Fruit fly (Drosophila melanogaster): ENCODE measurements around the gene CG10097.
A peak's percentile ranks its signal among the peaks of the same experiment; 100 is the strongest.

Gene CG10097

dm6 chr3R:12439401-12440143 lies 43.8 kb upstream of the CG10097 start, which contains the start of gene Desat1 (continued):
- no peak for TF ChIP-seq CG31365 (tag; optimal IDR thresholded peaks at IDR 0.05)
- TF ChIP-seq Max (GFP tag; optimal IDR thresholded peaks at IDR 0.05), result no peak
- peak; percentile 98 for TF ChIP-seq Kr (GFP tag; optimal IDR thresholded peaks at IDR 0.05)
- TF ChIP-seq az2 (GFP tag; optimal IDR thresholded peaks at IDR 0.05), result no peak
- TF ChIP-seq tup (GFP tag; optimal IDR thresholded peaks at IDR 0.05), result no peak
- TF ChIP-seq CG13287 (GFP tag; IDR thresholded peaks at IDR 0.05; ENCODE audit: partially characterized antibody), result peak; percentile 94
- peak; percentile 82 for TF ChIP-seq exex (tag; optimal IDR thresholded peaks at IDR 0.05)
- TF ChIP-seq gfzf (GFP tag; optimal IDR thresholded peaks at IDR 0.05), result peak; percentile 34
- no peak for TF ChIP-seq ATbp (GFP tag; optimal IDR thresholded peaks at IDR 0.05)
- TF ChIP-seq TFAM (GFP tag; optimal IDR thresholded peaks at IDR 0.05), result no peak
- no peak for TF ChIP-seq disco-r (GFP tag; optimal IDR thresholded peaks at IDR 0.05)
- no peak for TF ChIP-seq CG7745 (tag; optimal IDR thresholded peaks at IDR 0.05)
- TF ChIP-seq BtbVII (GFP tag; optimal IDR thresholded peaks at IDR 0.05), result peak; percentile 46
- TF ChIP-seq Ets97D (GFP tag; optimal IDR thresholded peaks at IDR 0.05), result peak; percentile 51
- TF ChIP-seq Drgx (GFP tag; IDR thresholded peaks at IDR 0.05), result no peak
- TF ChIP-seq CG30431 (GFP tag; optimal IDR thresholded peaks at IDR 0.05), result no peak
- no peak for TF ChIP-seq maf-S (GFP tag; optimal IDR thresholded peaks at IDR 0.05)
- no peak for TF ChIP-seq CG13894 (tag; optimal IDR thresholded peaks at IDR 0.05)
- no peak for TF ChIP-seq CG10654 (GFP tag; optimal IDR thresholded peaks at IDR 0.05)
- no peak for TF ChIP-seq crol (GFP tag; IDR thresholded peaks at IDR 0.05)
- TF ChIP-seq CG2120 (GFP tag; optimal IDR thresholded peaks at IDR 0.05), result peak; percentile 51
- no peak for TF ChIP-seq Sox100B (GFP tag; optimal IDR thresholded peaks at IDR 0.05)
- TF ChIP-seq tx (GFP tag; optimal IDR thresholded peaks at IDR 0.05), result no peak
- no peak for TF ChIP-seq CG32767 (GFP tag; IDR thresholded peaks at IDR 0.05)
- no peak for TF ChIP-seq Blimp-1 (GFP tag; optimal IDR thresholded peaks at IDR 0.05)
- TF ChIP-seq CTCF (GFP tag; optimal IDR thresholded peaks at IDR 0.05), result peak; percentile 14
- no peak for TF ChIP-seq CG18599 (GFP tag; optimal IDR thresholded peaks at IDR 0.05)
- TF ChIP-seq CG10147 (GFP tag; optimal IDR thresholded peaks at IDR 0.05), result no peak
- no peak for TF ChIP-seq Dfd (GFP tag; optimal IDR thresholded peaks at IDR 0.05)
- peak; percentile 54 for TF ChIP-seq MBD-R2 (GFP tag; IDR thresholded peaks at IDR 0.05)
- peak; percentile 26; the same call in 1 of the 3 replicates for TF ChIP-seq CG17361 (GFP tag; IDR thresholded peaks at IDR 0.05)
- TF ChIP-seq zen (tag; optimal IDR thresholded peaks at IDR 0.05), result peak; percentile 79
- no peak for TF ChIP-seq CG10431 (GFP tag; optimal IDR thresholded peaks at IDR 0.05)
- TF ChIP-seq prd (optimal IDR thresholded peaks at IDR 0.05), result no peak
- TF ChIP-seq prd (GFP tag; IDR thresholded peaks at IDR 0.05), result no peak
- no peak for TF ChIP-seq lov (optimal IDR thresholded peaks at IDR 0.05)
- no peak for TF ChIP-seq lov (GFP tag; IDR thresholded peaks at IDR 0.05)
- no peak for TF ChIP-seq CG3726 (GFP tag; IDR thresholded peaks at IDR 0.05)
- TF ChIP-seq CG11723 (GFP tag; optimal IDR thresholded peaks at IDR 0.05), result no peak
- TF ChIP-seq esg (GFP tag; conservative IDR thresholded peaks at IDR 0.05), result no peak
- TF ChIP-seq Stat92E (GFP tag; optimal IDR thresholded peaks at IDR 0.05), result peak in 1 of 3 experiments; percentile 41
- no peak for TF ChIP-seq wek (GFP tag; optimal IDR thresholded peaks at IDR 0.05)
- no peak for TF ChIP-seq CG13775 (GFP tag; optimal IDR thresholded peaks at IDR 0.05)
- peak; percentile 50 for TF ChIP-seq CG10267 (tag; optimal IDR thresholded peaks at IDR 0.05)
- TF ChIP-seq Dip3 (GFP tag; optimal IDR thresholded peaks at IDR 0.05), result no peak
- peak; percentile 79 for TF ChIP-seq trem (tag; optimal IDR thresholded peaks at IDR 0.05)
- no peak for TF ChIP-seq oc (tag; optimal IDR thresholded peaks at IDR 0.05)
- no peak for TF ChIP-seq CG11085 (GFP tag; IDR thresholded peaks at IDR 0.05)
- TF ChIP-seq Chrac-16 (GFP tag; optimal IDR thresholded peaks at IDR 0.05), result no peak
- peak; percentile 93 for TF ChIP-seq Sry-δ (GFP tag; optimal IDR thresholded peaks at IDR 0.05)
